Fruit fly (Drosophila melanogaster) Kc167 (cell line): ENCODE measurements around the gene Setx.

Source experiments
- Myc ChIP-seq: fragments of >200 bp; optimal IDR thresholded peaks from 2 replicates; lab custom pipeline; 2017; ENCODE audit warnings: missing external identifiers
- Sin3A ChIP-seq: fragments of >200 bp; optimal IDR thresholded peaks from 2 replicates; lab custom pipeline; 2018; ENCODE audit warnings: missing external identifiers
- h ChIP-seq: fragments of >200 bp; optimal IDR thresholded peaks from 3 replicates; lab custom pipeline; 2018; ENCODE audit warnings: missing external identifiers
- insv ChIP-seq: fragments of >200 bp; optimal IDR thresholded peaks from 3 replicates; lab custom pipeline; 2018; ENCODE audit warnings: missing external identifiers
- psq ChIP-seq: fragments of >200 bp; optimal IDR thresholded peaks from 2 replicates; lab custom pipeline; 2017; ENCODE audit warnings: missing external identifiers
- ttk ChIP-seq: sonication (Bioruptor generic); optimal IDR thresholded peaks from 2 replicates; lab custom pipeline; 2017; ENCODE audit warnings: missing external identifiers

DNA sequence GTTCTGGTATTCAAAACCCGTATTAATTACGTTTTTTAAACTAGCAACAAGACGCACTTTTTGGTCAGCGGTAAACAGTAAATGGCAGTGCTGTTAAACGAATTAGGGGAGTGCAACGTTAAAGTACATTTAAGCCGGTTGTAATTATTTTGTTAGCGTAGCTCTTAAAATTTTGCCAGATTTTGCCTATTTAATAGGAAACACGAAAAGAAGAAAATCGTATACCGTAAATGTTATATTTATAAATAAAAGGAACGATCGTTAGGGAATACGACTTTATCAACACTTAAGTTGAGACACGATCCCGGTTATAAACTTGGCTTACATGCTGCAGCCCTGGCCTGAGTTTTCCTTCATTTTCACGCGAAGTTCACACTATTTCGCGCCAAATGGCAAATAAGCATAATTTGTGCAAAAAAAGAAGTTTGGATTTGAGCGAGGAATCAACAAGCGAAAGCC is at the start of gene Setx, which contains the start of gene mus301:
- TF ChIP-seq ttk (lab: Kevin White, UChicago) = no peak
- TF ChIP-seq insv = no peak
- no peak for TF ChIP-seq psq (lab: Kevin White, UChicago)
- no peak for TF ChIP-seq Sin3A (lab: Kevin White, UChicago)
- TF ChIP-seq h = no peak
- no peak for TF ChIP-seq Myc (lab: Kevin White, UChicago)
